Fruit fly (Drosophila melanogaster) whole organism, embryonic: ENCODE data around the gene Mgat3.

Experiments
- CG10366 ChIP-seq: fragments of 200-800 bp; sonication (Bioruptor generic); IDR thresholded peaks from 2 replicates; pipeline ENCODE4 v1.3.6; 2022; ENCODE audit warnings: missing biosample characterization, missing genetic modification characterization
- CG11085 ChIP-seq: fragments of 200-800 bp; sonication (Bioruptor generic); IDR thresholded peaks from 2 replicates; pipeline ENCODE4 v1.3.6; 2022; ENCODE audit warnings: missing biosample characterization, missing genetic modification characterization
- CG12659 ChIP-seq: fragments of 200-800 bp; sonication (Bioruptor generic); optimal IDR thresholded peaks from 3 replicates; lab custom pipeline; 2017; ENCODE audit warnings: mild to moderate bottlenecking, missing biosample characterization, missing genetic modification reagents, missing genetic modification characterization
- CG14014 ChIP-seq: fragments of 200-800 bp; sonication (Bioruptor generic); IDR thresholded peaks from 2 replicates; pipeline ENCODE4 v1.3.6; 2022; ENCODE audit warnings: missing biosample characterization, missing genetic modification characterization
- CG14860 ChIP-seq: fragments of 200-800 bp; sonication (Bioruptor generic); IDR thresholded peaks from 3 replicates; pipeline ENCODE4 v1.3.6; 2022; ENCODE audit warnings: missing biosample characterization, missing genetic modification characterization; ENCODE audit not compliant: partially characterized antibody
- CG15514 ChIP-seq: fragments of 200-800 bp; sonication (Bioruptor generic); optimal IDR thresholded peaks from 3 replicates; lab custom pipeline; 2017; ENCODE audit warnings: missing biosample characterization, missing genetic modification characterization, mild to moderate bottlenecking, moderate library complexity, missing genetic modification reagents
- CG15601 ChIP-seq: fragments of 200-800 bp; sonication (Bioruptor generic); optimal IDR thresholded peaks from 3 replicates; lab custom pipeline; 2019; ENCODE audit warnings: missing biosample characterization, mild to moderate bottlenecking, missing genetic modification characterization, moderate library complexity
- CG16779 ChIP-seq: fragments of 200-800 bp; sonication (Bioruptor generic); IDR thresholded peaks from 2 replicates; pipeline ENCODE4 v1.3.6; 2022; ENCODE audit warnings: missing biosample characterization, missing genetic modification characterization
- CG1792 ChIP-seq: fragments of 200-800 bp; sonication (Bioruptor generic); optimal IDR thresholded peaks from 2 replicates; lab custom pipeline; 2016; ENCODE audit warnings: missing biosample characterization, missing genetic modification characterization
- CG18476 ChIP-seq: fragments of 200-800 bp; sonication (Bioruptor generic); optimal IDR thresholded peaks from 2 replicates; lab custom pipeline; 2016; ENCODE audit warnings: missing biosample characterization, mild to moderate bottlenecking, missing genetic modification characterization
- CG18764 ChIP-seq: fragments of 200-800 bp; sonication (Bioruptor generic); optimal IDR thresholded peaks from 3 replicates; lab custom pipeline; 2016; ENCODE audit warnings: missing biosample characterization, missing genetic modification characterization
- CG2712 ChIP-seq: fragments of 200-800 bp; optimal IDR thresholded peaks from 3 replicates; lab custom pipeline; 2019; ENCODE audit warnings: missing biosample characterization, mild to moderate bottlenecking, missing genetic modification characterization, moderate library complexity
- CG33213 ChIP-seq: fragments of 200-800 bp; sonication (Bioruptor generic); optimal IDR thresholded peaks from 3 replicates; lab custom pipeline; 2016; ENCODE audit warnings: missing biosample characterization, missing genetic modification characterization
- CG6854 ChIP-seq: fragments of 200-800 bp; sonication (Bioruptor generic); optimal IDR thresholded peaks from 3 replicates; lab custom pipeline; 2017; ENCODE audit warnings: missing biosample characterization, mild to moderate bottlenecking, missing genetic modification characterization
- CG7839 ChIP-seq: fragments of 200-800 bp; sonication (Bioruptor generic); optimal IDR thresholded peaks from 3 replicates; lab custom pipeline; 2018; ENCODE audit warnings: missing biosample characterization, mild to moderate bottlenecking, missing genetic modification characterization, moderate library complexity
- CG8924 ChIP-seq: fragments of 200-800 bp; optimal IDR thresholded peaks from 3 replicates; lab custom pipeline; 2019; ENCODE audit warnings: missing biosample characterization, mild to moderate bottlenecking, missing genetic modification characterization, moderate library complexity
- CG8944 ChIP-seq: fragments of 200-800 bp; sonication (Bioruptor generic); optimal IDR thresholded peaks from 3 replicates; lab custom pipeline; 2016; ENCODE audit warnings: missing biosample characterization, missing genetic modification characterization
- CG9817 ChIP-seq: fragments of 200-800 bp; sonication (Bioruptor generic); optimal IDR thresholded peaks from 2 replicates; lab custom pipeline; 2018; ENCODE audit warnings: missing biosample characterization, mild to moderate bottlenecking, missing genetic modification characterization, moderate library complexity
- CG9876 ChIP-seq: fragments of 200-800 bp; sonication (Bioruptor generic); optimal IDR thresholded peaks from 2 replicates; lab custom pipeline; 2016; ENCODE audit warnings: missing biosample characterization, missing genetic modification characterization
- CG9932 ChIP-seq: fragments of 200-800 bp; sonication (Bioruptor generic); IDR thresholded peaks from 2 replicates; pipeline ENCODE4 v1.3.6; 2022; ENCODE audit warnings: missing biosample characterization, missing genetic modification characterization
- Chrac-16 ChIP-seq: fragments of 200-800 bp; sonication (Bioruptor generic); optimal IDR thresholded peaks from 3 replicates; lab custom pipeline; 2016; ENCODE audit warnings: missing biosample characterization, missing genetic modification characterization
- Dip3 ChIP-seq: fragments of 200-800 bp; sonication (Bioruptor generic); optimal IDR thresholded peaks from 3 replicates; lab custom pipeline; 2016; ENCODE audit warnings: missing biosample characterization, missing genetic modification characterization
- E2f1 ChIP-seq: fragments of 200-800 bp; sonication (Bioruptor generic); IDR thresholded peaks from 2 replicates; pipeline ENCODE4 v1.3.6; 2022; ENCODE audit warnings: missing biosample characterization, missing genetic modification characterization
- Eip74EF ChIP-seq, 2 experiments: fragments of 200-800 bp in 1 of 2; fragments of >200 bp in 1 of 2; sonication (Bioruptor generic) in 1 of 2; optimal IDR thresholded peaks; 2 replicates each; lab custom pipeline; 2017 to 2019; ENCODE audit warnings: missing biosample characterization in 2 of 2, missing genetic modification characterization in 2 of 2, mild to moderate bottlenecking in 1 of 2, moderate library complexity in 1 of 2
- Ets65A ChIP-seq: fragments of 200-800 bp; sonication (Bioruptor generic); peaks from one replicate; lab custom pipeline; 2016; ENCODE audit warnings: missing biosample characterization, missing genetic modification characterization
- Fer2 ChIP-seq: fragments of 200-800 bp; sonication (Bioruptor generic); optimal IDR thresholded peaks from 2 replicates; lab custom pipeline; 2018; ENCODE audit warnings: missing biosample characterization, mild to moderate bottlenecking, missing genetic modification characterization, moderate library complexity
- Gug ChIP-seq: fragments of 200-800 bp; sonication (Bioruptor generic); IDR thresholded peaks from 4 replicates; pipeline ENCODE4 v1.3.6; 2022; ENCODE audit warnings: missing biosample characterization, missing genetic modification characterization
- HLH54F ChIP-seq: fragments of 200-800 bp; sonication (Bioruptor generic); optimal IDR thresholded peaks from 3 replicates; lab custom pipeline; 2016; ENCODE audit warnings: missing biosample characterization, missing genetic modification characterization
- Rfx ChIP-seq: fragments of 200-800 bp; sonication (Bioruptor generic); IDR thresholded peaks from 2 replicates; pipeline ENCODE4 v1.3.6; 2022; ENCODE audit warnings: missing biosample characterization, missing genetic modification characterization
- Rx ChIP-seq: fragments of 200-800 bp; sonication (Bioruptor generic); IDR thresholded peaks from 2 replicates; pipeline ENCODE4 v1.3.6; 2022; ENCODE audit warnings: missing biosample characterization, missing genetic modification characterization
- Scr ChIP-seq: fragments of 200-800 bp; sonication (Bioruptor generic); IDR thresholded peaks from 2 replicates; pipeline ENCODE4 v1.3.6; 2022; ENCODE audit warnings: missing biosample characterization, missing genetic modification characterization; ENCODE audit not compliant: partially characterized antibody
- bbx ChIP-seq: fragments of 200-800 bp; sonication (Bioruptor generic); IDR thresholded peaks from 2 replicates; pipeline ENCODE4 v1.3.6; 2022; ENCODE audit warnings: missing biosample characterization, missing genetic modification characterization; ENCODE audit not compliant: partially characterized antibody
- caup ChIP-seq: fragments of 200-800 bp; sonication (Bioruptor generic); optimal IDR thresholded peaks from 3 replicates; lab custom pipeline; 2017; ENCODE audit warnings: missing biosample characterization, mild to moderate bottlenecking, missing genetic modification characterization, moderate library complexity; ENCODE audit not compliant: severe bottlenecking
- chinmo ChIP-seq: fragments of 200-800 bp; sonication (Bioruptor generic); IDR thresholded peaks from 4 replicates; pipeline ENCODE4 v1.3.6; 2022; ENCODE audit warnings: missing biosample characterization, missing genetic modification characterization; ENCODE audit not compliant: partially characterized antibody
- chn ChIP-seq: fragments of 200-800 bp; sonication (Bioruptor generic); optimal IDR thresholded peaks from 2 replicates; lab custom pipeline; 2016; ENCODE audit warnings: missing biosample characterization, missing genetic modification characterization
- dmrt11E ChIP-seq: fragments of 200-800 bp; sonication (Bioruptor generic); optimal IDR thresholded peaks from 3 replicates; lab custom pipeline; 2018; ENCODE audit warnings: missing biosample characterization, mild to moderate bottlenecking, missing genetic modification characterization, moderate library complexity
- dmrt99B ChIP-seq: fragments of 200-800 bp; sonication (Bioruptor generic); optimal IDR thresholded peaks from 2 replicates; lab custom pipeline; 2018; ENCODE audit warnings: missing biosample characterization, mild to moderate bottlenecking, missing genetic modification characterization, moderate library complexity
- ewg ChIP-seq: fragments of 200-800 bp; sonication (Bioruptor generic); optimal IDR thresholded peaks from 3 replicates; lab custom pipeline; 2017; ENCODE audit warnings: mild to moderate bottlenecking, missing biosample characterization, missing genetic modification reagents, missing genetic modification characterization
- eyg ChIP-seq: fragments of 200-800 bp; sonication (Bioruptor generic); optimal IDR thresholded peaks from 3 replicates; lab custom pipeline; 2016; ENCODE audit warnings: missing biosample characterization, missing genetic modification characterization
- fd96Cb ChIP-seq: fragments of 200-800 bp; sonication (Bioruptor generic); optimal IDR thresholded peaks from 2 replicates; lab custom pipeline; 2018; ENCODE audit warnings: missing biosample characterization, mild to moderate bottlenecking, missing genetic modification characterization, moderate library complexity
- gt ChIP-seq: fragments of 200-800 bp; sonication (Bioruptor generic); IDR thresholded peaks from 2 replicates; pipeline ENCODE4 v1.3.6; 2022; ENCODE audit warnings: missing biosample characterization, missing genetic modification characterization
- kay ChIP-seq: fragments of 200-800 bp; sonication (Bioruptor generic); optimal IDR thresholded peaks from 2 replicates; lab custom pipeline; 2016; ENCODE audit warnings: missing biosample characterization, missing genetic modification characterization
- mld ChIP-seq: fragments of 200-800 bp; sonication (Bioruptor generic); IDR thresholded peaks from 3 replicates; pipeline ENCODE4 v1.3.6; 2022; ENCODE audit warnings: missing biosample characterization, missing genetic modification characterization; ENCODE audit not compliant: partially characterized antibody
- sens-2 ChIP-seq: fragments of 200-800 bp; sonication (Bioruptor generic); IDR thresholded peaks from 2 replicates; pipeline ENCODE4 v1.3.6; 2022; ENCODE audit warnings: missing biosample characterization, missing genetic modification characterization
- sim ChIP-seq: fragments of 200-800 bp; sonication (Bioruptor generic); IDR thresholded peaks from 2 replicates; pipeline ENCODE4 v1.3.6; 2022; ENCODE audit warnings: missing biosample characterization, missing genetic modification characterization
- so ChIP-seq: fragments of 200-800 bp; sonication (Bioruptor generic); IDR thresholded peaks from 3 replicates; pipeline ENCODE4 v1.3.6; 2022; ENCODE audit warnings: missing biosample characterization, missing genetic modification characterization
- z ChIP-seq: fragments of 200-800 bp; sonication (Bioruptor generic); IDR thresholded peaks from 3 replicates; pipeline ENCODE4 v1.3.6; 2022; ENCODE audit warnings: missing biosample characterization, missing genetic modification characterization
- zfh1 ChIP-seq: fragments of 200-800 bp; sonication (Bioruptor generic); IDR thresholded peaks from 3 replicates; pipeline ENCODE4 v1.3.6; 2022; ENCODE audit warnings: missing biosample characterization, missing genetic modification characterization

Mgat3 gene

dm6 chr2L:13215640-13216129 is 33.3 kb upstream of the Mgat3 start (continued):
- TF ChIP-seq Eip74EF (GFP tag; optimal IDR thresholded peaks at IDR 0.05; lab: Kevin White, UChicago) (peak in 1 of 2 experiments; percentile 35), zfh1 (peak; percentile 77), Rfx (GFP tag; lab: Robert Waterston, UW) (peak; percentile 56; the same call in 1 of the 2 replicates), dmrt11E (tag; lab: Kevin White, UChicago) (peak; percentile 27), bbx (GFP tag; lab: Robert Waterston, UW) (peak; percentile 77), CG1792 (GFP tag; lab: Kevin White, UChicago) (peak; percentile 58), Scr (GFP tag; lab: Robert Waterston, UW) (peak; percentile 47), CG18476 (GFP tag; lab: Kevin White, UChicago) (peak; percentile 69), CG9876 (GFP tag; lab: Kevin White, UChicago) (peak; percentile 23), CG8924 (tag; lab: Kevin White, UChicago) (peak; percentile 20), CG15601 (peak; percentile 7), Fer2 (tag; lab: Kevin White, UChicago) (peak; percentile 1), chinmo (0 out of 4 replicates have a peak, but pooled peaks have one; percentile 51), CG10366 (peak; percentile 44; the same call in 1 of the 2 replicates), CG16779 (GFP tag; lab: Robert Waterston, UW) (peak; percentile 51; the same call in 1 of the 2 replicates), CG6854 (peak; percentile 31), Chrac-16 (GFP tag; lab: Kevin White, UChicago) (peak; percentile 13), CG12659 (GFP tag; lab: Kevin White, UChicago) (peak; percentile 41), CG9932 (GFP tag; lab: Robert Waterston, UW) (peak; percentile 59; the same call in 1 of the 2 replicates), sim (GFP tag; lab: Robert Waterston, UW) (0 out of 2 replicates have a peak, but pooled peaks have one; percentile 16), E2f1 (GFP tag; lab: Robert Waterston, UW) (peak; percentile 49; the same call in 1 of the 2 replicates), mld (peak; percentile 69; the same call in 2 of the 3 replicates), CG11085 (GFP tag; lab: Robert Waterston, UW) (peak; percentile 61; the same call in 1 of the 2 replicates), kay (GFP tag; lab: Kevin White, UChicago) (peak; percentile 88), gt (GFP tag; lab: Robert Waterston, UW) (peak; percentile 44; the same call in 1 of the 2 replicates), sens-2 (GFP tag; lab: Robert Waterston, UW) (0 out of 2 replicates have a peak, but pooled peaks have one; percentile 41), Ets65A (GFP tag; lab: Kevin White, UChicago) (peak; percentile 93), chn (GFP tag; lab: Kevin White, UChicago) (peak; percentile 27), fd96Cb (peak; percentile 59), CG9817 (tag; lab: Kevin White, UChicago) (peak; percentile 26), CG33213 (GFP tag; lab: Kevin White, UChicago) (peak; percentile 81), CG2712 (tag; lab: Kevin White, UChicago) (peak; percentile 53), CG14860 (GFP tag; lab: Robert Waterston, UW) (peak; percentile 48), Rx (GFP tag; lab: Robert Waterston, UW) (0 out of 2 replicates have a peak, but pooled peaks have one; percentile 14), CG8944 (peak; percentile 41), so (GFP tag; lab: Robert Waterston, UW) (peak; percentile 62; the same call in 1 of the 3 replicates), Gug (GFP tag; lab: Robert Waterston, UW) (peak; percentile 49; the same call in 2 of the 4 replicates), CG14014 (GFP tag; lab: Robert Waterston, UW) (peak; percentile 41; the same call in 1 of the 2 replicates), caup (GFP tag; lab: Kevin White, UChicago) (peak; percentile 80), CG15514 (GFP tag; lab: Kevin White, UChicago) (peak; percentile 28), CG7839 (peak; percentile 67), dmrt99B (tag; lab: Kevin White, UChicago) (peak; percentile 65), eyg (peak; percentile 55), ewg (peak; percentile 38), CG18764 (peak; percentile 32), HLH54F (GFP tag; lab: Kevin White, UChicago) (peak; percentile 68), Dip3 (GFP tag; lab: Kevin White, UChicago) (peak; percentile 28), z (peak; percentile 59; the same call in 2 of the 3 replicates)
